Fruit fly (Drosophila melanogaster): ENCODE data around the gene gt.

The gt gene

DNA sequence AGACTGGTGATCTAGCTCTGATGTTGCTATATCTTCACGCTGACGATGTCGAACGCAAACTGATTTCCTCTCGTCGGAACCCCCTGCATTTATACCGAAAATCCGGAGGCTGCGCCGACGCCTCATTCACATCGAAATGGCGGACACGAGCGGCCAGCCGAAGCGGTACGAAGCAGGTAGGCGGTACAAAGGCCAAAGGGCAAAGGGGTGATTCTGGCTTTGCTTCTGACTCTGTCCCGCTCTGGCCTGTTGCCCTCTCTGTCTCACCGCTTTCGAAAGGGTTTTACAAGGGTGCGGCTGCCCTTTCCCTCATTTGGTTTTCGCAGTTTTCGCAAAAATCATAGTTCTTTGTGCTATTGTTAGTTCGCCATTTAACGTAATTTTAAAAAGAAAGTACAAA lies at the start of gene gt:
TSS of gene gt (minus strand) at position 65 of the 400 bp plus-strand sequence.
- no peak for TF ChIP-seq CG8478 (optimal IDR thresholded peaks at IDR 0.05)
- TF ChIP-seq CTCF (optimal IDR thresholded peaks at IDR 0.05) = no peak

- no peak for TF ChIP-seq CTCF (optimal IDR thresholded peaks at IDR 0.05)
- no peak for TF ChIP-seq CG8478 (optimal IDR thresholded peaks at IDR 0.05)
Observed at dm6 chrX:2469843-2470442, 41.2 kb upstream of the gt start, which contains the start of gene boi. Gene boi (minus strand): TSS chrX:2470043.

- no peak for TF ChIP-seq CG8478 (optimal IDR thresholded peaks at IDR 0.05)
- no peak for TF ChIP-seq CTCF (optimal IDR thresholded peaks at IDR 0.05)
Observed at dm6 chrX:2468576-2468975, 39.8 kb upstream of the gt start.

- TF ChIP-seq CG8478 (optimal IDR thresholded peaks at IDR 0.05) (no peak), CTCF (optimal IDR thresholded peaks at IDR 0.05) (no peak)
Observed at dm6 chrX:2466919-2467318, 38.2 kb upstream of the gt start.

DNA sequence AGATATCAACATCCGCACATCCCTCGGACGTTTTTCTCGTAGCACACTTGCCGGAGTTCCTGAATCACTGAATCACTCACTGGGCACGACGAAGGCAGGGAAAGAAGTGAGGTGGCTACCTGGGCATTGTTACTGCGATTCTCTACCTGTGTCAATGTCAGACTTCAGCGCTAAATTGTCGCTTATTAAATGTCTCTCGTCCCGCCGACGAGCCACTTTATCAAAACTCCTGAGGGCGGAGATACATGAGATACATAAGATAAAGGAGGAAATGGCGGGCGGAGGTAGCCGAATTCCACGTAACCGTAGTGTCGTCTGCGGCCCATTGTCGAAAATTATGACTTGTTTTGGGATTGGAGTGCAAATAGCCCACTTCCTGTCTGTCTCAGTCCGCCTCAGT lies 36.9 kb upstream of the gt start:
- TF ChIP-seq CTCF (optimal IDR thresholded peaks at IDR 0.05) (no peak), CG8478 (optimal IDR thresholded peaks at IDR 0.05) (no peak)

- TF ChIP-seq CG8478 (optimal IDR thresholded peaks at IDR 0.05) (no peak), CTCF (optimal IDR thresholded peaks at IDR 0.05) (no peak)
Observed at dm6 chrX:2464189-2464588, 35.4 kb upstream of the gt start.

DNA sequence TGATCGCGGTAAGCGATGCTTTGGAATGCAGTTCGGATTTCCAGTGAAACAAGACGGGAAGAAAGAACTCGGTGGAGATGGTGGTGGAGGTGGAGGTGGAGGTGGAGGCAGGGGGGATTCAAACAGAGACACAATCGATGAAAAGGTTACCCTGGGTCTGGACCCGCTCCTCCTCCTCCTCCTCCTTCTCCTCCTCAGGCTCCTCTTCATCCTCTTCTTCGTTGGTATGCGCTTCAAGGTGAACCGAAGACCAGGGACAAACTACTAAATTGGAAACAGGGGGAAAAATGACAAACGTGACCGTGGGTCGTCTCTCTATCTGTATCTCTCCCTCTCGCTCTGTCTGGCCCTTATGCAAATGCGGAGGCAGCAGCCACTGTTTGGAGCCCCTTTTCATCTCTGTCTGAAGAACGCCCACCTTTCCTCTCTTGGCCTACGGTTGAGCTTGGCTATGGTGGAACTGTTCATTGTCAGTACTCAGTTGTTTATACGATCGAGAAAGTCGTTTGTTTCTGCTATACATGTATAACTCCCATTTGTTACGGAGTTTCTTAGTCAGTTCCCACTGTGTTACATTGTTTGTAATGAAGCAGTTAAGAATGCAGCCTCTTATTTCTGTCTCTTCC lies 34.3 kb upstream of the gt start:
- TF ChIP-seq CG8478 (optimal IDR thresholded peaks at IDR 0.05) (no peak), CTCF (optimal IDR thresholded peaks at IDR 0.05) (no peak)

dm6 chrX:2461421-2462393 lies 32.9 kb upstream of the gt start:
- no peak for TF ChIP-seq CTCF (optimal IDR thresholded peaks at IDR 0.05)
- TF ChIP-seq CG8478 (optimal IDR thresholded peaks at IDR 0.05) = no peak

- TF ChIP-seq CTCF (optimal IDR thresholded peaks at IDR 0.05) = no peak
Observed at dm6 chrX:2459843-2460242, 31.1 kb upstream of the gt start.

DNA sequence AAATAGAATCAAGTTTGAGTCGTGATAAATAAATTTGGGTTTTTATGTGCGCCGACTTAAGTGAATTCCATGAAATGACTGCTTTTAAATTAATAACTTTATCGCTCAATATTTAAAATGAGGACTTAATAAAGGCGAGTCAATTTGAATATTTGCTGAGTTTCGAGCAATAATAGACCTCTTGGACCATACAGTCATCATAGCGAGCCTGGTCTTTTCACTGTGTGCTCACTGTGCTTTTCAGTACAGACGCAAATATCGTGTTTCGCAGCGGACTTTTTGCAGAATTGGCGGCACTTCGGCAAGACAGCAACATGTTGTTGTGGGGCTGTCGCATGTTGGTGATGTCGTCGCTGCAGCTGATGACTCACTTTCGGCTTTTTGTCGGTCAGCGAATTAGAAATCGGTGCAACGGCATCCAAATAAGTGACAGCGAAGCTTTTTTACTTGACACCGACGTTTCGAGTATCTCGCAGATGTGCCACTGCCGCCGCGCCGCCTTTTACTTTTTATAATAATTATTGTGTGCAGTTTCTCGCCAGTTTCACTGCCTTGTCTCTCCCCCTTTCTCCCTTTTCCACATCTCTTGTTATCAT lies 29.2 kb upstream of the gt start:
- TF ChIP-seq CG8478 (optimal IDR thresholded peaks at IDR 0.05) (no peak), CTCF (optimal IDR thresholded peaks at IDR 0.05) (no peak)

dm6 chrX:2455337-2456246 lies 26.8 kb upstream of the gt start:
- TF ChIP-seq CG8478 (optimal IDR thresholded peaks at IDR 0.05) = no peak
- TF ChIP-seq CTCF (optimal IDR thresholded peaks at IDR 0.05) = no peak

DNA sequence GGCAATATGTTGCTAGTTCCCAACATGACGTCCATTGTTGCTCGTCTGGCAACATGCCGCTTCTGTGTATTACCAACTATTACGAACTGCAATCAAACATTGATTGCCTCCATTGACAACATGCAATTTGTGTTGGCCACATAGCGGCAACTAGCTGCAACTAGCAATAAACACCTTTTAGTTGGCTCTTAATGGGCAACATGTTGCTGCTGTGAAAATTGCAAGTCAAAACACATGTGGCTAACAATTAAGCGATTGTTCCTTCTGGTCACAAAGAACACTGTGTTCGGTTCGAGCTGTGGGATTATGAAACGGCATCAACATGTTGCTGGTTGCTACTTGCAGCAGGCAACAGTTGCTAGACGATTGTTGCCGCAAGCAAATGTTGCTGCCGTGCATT lies 25.0 kb upstream of the gt start:
- no peak for TF ChIP-seq CG8478 (optimal IDR thresholded peaks at IDR 0.05)
- TF ChIP-seq CTCF (optimal IDR thresholded peaks at IDR 0.05) = no peak

DNA sequence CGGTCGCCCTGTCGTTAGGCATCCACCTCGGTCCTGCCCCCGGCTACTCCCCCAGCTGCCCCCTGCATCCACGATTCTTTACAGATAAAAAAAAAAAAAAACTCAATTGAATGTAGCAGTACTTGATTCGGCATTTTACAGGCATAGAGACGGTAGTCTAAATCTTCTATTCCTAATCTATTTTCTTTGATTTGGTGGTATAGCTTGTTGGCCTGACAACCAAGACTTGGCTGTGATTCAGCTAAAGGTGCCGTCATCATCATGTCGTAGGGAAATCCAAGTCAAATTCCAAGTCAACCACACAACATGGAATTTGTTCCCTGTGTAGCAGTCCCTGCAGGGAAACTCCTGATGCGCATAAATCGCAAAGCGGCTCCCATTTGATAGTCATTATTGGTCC lies 24.0 kb upstream of the gt start:
- no peak for TF ChIP-seq CTCF (optimal IDR thresholded peaks at IDR 0.05)
- TF ChIP-seq CG8478 (optimal IDR thresholded peaks at IDR 0.05) = no peak

dm6 chrX:2447750-2448299 lies 19.1 kb upstream of the gt start, which contains the start of gene z:
Gene z (plus strand): TSS chrX:2447769.
- no peak for TF ChIP-seq CTCF (optimal IDR thresholded peaks at IDR 0.05)
- TF ChIP-seq CG8478 (optimal IDR thresholded peaks at IDR 0.05) = no peak

Measured in S2 (cell line).